Worm (Caenorhabditis elegans): ENCODE measurements around the gene arrd-5.

ce11 chrII:9868207-9868606 lies 33.2 kb downstream of the arrd-5 start:
- TF ChIP-seq T26A5.8 (tag; optimal IDR thresholded peaks at IDR 0.05) = no peak
- no peak for TF ChIP-seq pha-4 (tag; optimal IDR thresholded peaks at IDR 0.05)
- TF ChIP-seq aptf-2 (GFP tag; conservative IDR thresholded peaks at IDR 0.05) = no peak
- no peak for TF ChIP-seq C06A6.2 (GFP tag; conservative IDR thresholded peaks at IDR 0.05)
- no peak for TF ChIP-seq attf-6 (GFP tag; IDR thresholded peaks at IDR 0.05)
- no peak for TF ChIP-seq sea-2 (GFP tag; IDR thresholded peaks at IDR 0.05)
- no peak for TF ChIP-seq gei-17 (GFP tag; optimal IDR thresholded peaks at IDR 0.05)
- TF ChIP-seq sdz-38 (tag; optimal IDR thresholded peaks at IDR 0.05) = no peak
- TF ChIP-seq C17E4.6 (GFP tag; IDR thresholded peaks at IDR 0.05) = no peak
- TF ChIP-seq somi-1 (GFP tag; optimal IDR thresholded peaks at IDR 0.05) = no peak
- TF ChIP-seq mcd-1 (GFP tag; IDR thresholded peaks at IDR 0.05) = no peak
- no peak for TF ChIP-seq egl-44 (GFP tag; IDR thresholded peaks at IDR 0.05)
